Fruit fly (Drosophila melanogaster): ENCODE results near the gene CG10026.

Gene CG10026

DNA sequence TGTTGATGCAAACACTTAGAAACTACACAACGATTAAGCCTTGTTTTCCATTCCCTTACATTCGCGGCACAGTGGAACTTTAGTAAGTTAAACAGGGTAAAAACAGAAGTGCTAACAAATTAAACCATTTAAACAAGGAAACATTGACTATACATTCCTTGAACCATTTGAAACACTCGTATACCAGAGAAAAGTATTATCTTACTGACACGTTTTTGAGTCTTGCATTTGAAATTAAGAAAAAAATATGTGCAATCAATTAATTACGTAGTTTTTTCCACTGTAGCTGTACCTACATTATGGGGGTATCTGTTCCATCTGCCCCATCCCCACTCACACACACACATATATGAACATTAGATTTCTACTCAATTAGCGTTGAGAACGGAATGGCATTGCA, 20.8 kb upstream of the CG10026 start (continued):
- TF ChIP-seq jigr1 (GFP tag; IDR thresholded peaks at IDR 0.05): no peak
- TF ChIP-seq nom (GFP tag; optimal IDR thresholded peaks at IDR 0.05): no peak
- TF ChIP-seq caup (GFP tag; optimal IDR thresholded peaks at IDR 0.05; ENCODE audit: severe bottlenecking): peak; percentile 11
- TF ChIP-seq CG18599 (GFP tag; optimal IDR thresholded peaks at IDR 0.05): peak; percentile 40
- TF ChIP-seq sug (tag; optimal IDR thresholded peaks at IDR 0.05): peak; percentile 11
- no peak for TF ChIP-seq pros (GFP tag; optimal IDR thresholded peaks at IDR 0.05)
- no peak for TF ChIP-seq mirr (GFP tag; optimal IDR thresholded peaks at IDR 0.05)
- peak; percentile 38 for TF ChIP-seq Fer1 (GFP tag; optimal IDR thresholded peaks at IDR 0.05)
- TF ChIP-seq Fer3 (tag; optimal IDR thresholded peaks at IDR 0.05): peak; percentile 8
- TF ChIP-seq NC2β (GFP tag; optimal IDR thresholded peaks at IDR 0.05): no peak
- no peak for TF ChIP-seq Sry-β (GFP tag; optimal IDR thresholded peaks at IDR 0.05)
- TF ChIP-seq Hey (tag; optimal IDR thresholded peaks at IDR 0.05): no peak

DNA sequence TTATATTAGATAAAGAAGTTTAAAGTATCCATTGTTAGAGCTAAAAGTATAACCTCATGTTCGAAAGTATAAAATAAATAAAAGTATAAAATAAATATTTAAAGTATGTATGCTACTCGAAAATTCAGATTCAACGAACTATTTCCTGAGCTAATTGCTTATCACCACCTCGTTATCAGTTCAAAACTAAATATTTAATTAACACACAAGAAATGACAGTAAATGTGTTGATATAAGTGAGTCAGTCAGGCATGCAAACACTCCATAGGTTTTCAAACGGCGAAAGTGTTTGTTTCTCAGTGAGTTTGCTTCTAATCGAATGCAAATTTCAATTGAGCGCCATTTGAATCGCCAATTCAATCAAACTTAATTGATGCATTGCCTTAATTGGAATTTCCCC, 19.8 kb upstream of the CG10026 start:
- TF ChIP-seq dpn (GFP tag; optimal IDR thresholded peaks at IDR 0.05) (no peak), ind (GFP tag; optimal IDR thresholded peaks at IDR 0.05) (no peak), sob (GFP tag; IDR thresholded peaks at IDR 0.05) (no peak), CG10321 (GFP tag; IDR thresholded peaks at IDR 0.05) (no peak), HLH54F (GFP tag; optimal IDR thresholded peaks at IDR 0.05) (no peak), Hr3 (GFP tag; optimal IDR thresholded peaks at IDR 0.05) (no peak), CG17612 (GFP tag; IDR thresholded peaks at IDR 0.05) (no peak), p53 (GFP tag; optimal IDR thresholded peaks at IDR 0.05) (no peak), CG2116 (GFP tag; optimal IDR thresholded peaks at IDR 0.05) (no peak), PHDP (tag; optimal IDR thresholded peaks at IDR 0.05) (peak; percentile 75), pzg (GFP tag; optimal IDR thresholded peaks at IDR 0.05) (no peak), ara (GFP tag; IDR thresholded peaks at IDR 0.05) (peak; percentile 65; the same call in 1 of the 2 replicates), h (optimal IDR thresholded peaks at IDR 0.05) (no peak), Antp (GFP tag; optimal IDR thresholded peaks at IDR 0.05) (no peak), CTCF (GFP tag; optimal IDR thresholded peaks at IDR 0.05) (peak; percentile 37), gfzf (GFP tag; optimal IDR thresholded peaks at IDR 0.05) (no peak), tx (GFP tag; optimal IDR thresholded peaks at IDR 0.05) (no peak), Pdp1 (GFP tag; optimal IDR thresholded peaks at IDR 0.05) (peak in 1 of 2 experiments; percentile 23), C15 (GFP tag; IDR thresholded peaks at IDR 0.05) (no peak), CG1603 (tag; optimal IDR thresholded peaks at IDR 0.05) (peak; percentile 68), CG32532 (GFP tag; IDR thresholded peaks at IDR 0.05) (no peak), prd (optimal IDR thresholded peaks at IDR 0.05) (no peak), prd (GFP tag; IDR thresholded peaks at IDR 0.05) (no peak), CG31441 (GFP tag; IDR thresholded peaks at IDR 0.05) (peak; percentile 63), CG9727 (GFP tag; optimal IDR thresholded peaks at IDR 0.05) (peak; percentile 57), CG8765 (GFP tag; IDR thresholded peaks at IDR 0.05) (no peak), so (GFP tag; IDR thresholded peaks at IDR 0.05) (no peak), hbn (GFP tag; IDR thresholded peaks at IDR 0.05; ENCODE audit: partially characterized antibody) (no peak), ranshi (GFP tag; IDR thresholded peaks at IDR 0.05) (no peak), sna (GFP tag; IDR thresholded peaks at IDR 0.05; ENCODE audit: partially characterized antibody) (no peak), psq (GFP tag; optimal IDR thresholded peaks at IDR 0.05) (no peak), Dad (GFP tag; optimal IDR thresholded peaks at IDR 0.05) (no peak), CG10959 (GFP tag; IDR thresholded peaks at IDR 0.05) (0 out of 2 replicates have a peak, but pooled peaks have one; percentile 32), fru (optimal IDR thresholded peaks at IDR 0.05) (no peak), Vsx1 (GFP tag; optimal IDR thresholded peaks at IDR 0.05) (peak; percentile 87), Optix (GFP tag; IDR thresholded peaks at IDR 0.05) (no peak), Hr39 (optimal IDR thresholded peaks at IDR 0.05) (no peak), dati (GFP tag; IDR thresholded peaks at IDR 0.05) (no peak), tll (GFP tag; optimal IDR thresholded peaks at IDR 0.05) (no peak), ac (GFP tag; optimal IDR thresholded peaks at IDR 0.05) (peak; percentile 83), tin (GFP tag; optimal IDR thresholded peaks at IDR 0.05) (no peak)
